Worm (Caenorhabditis elegans): ENCODE data around the gene rpl-7A.
A peak's percentile ranks its signal among the peaks of the same experiment; 100 is the strongest.

The rpl-7A gene

DNA sequence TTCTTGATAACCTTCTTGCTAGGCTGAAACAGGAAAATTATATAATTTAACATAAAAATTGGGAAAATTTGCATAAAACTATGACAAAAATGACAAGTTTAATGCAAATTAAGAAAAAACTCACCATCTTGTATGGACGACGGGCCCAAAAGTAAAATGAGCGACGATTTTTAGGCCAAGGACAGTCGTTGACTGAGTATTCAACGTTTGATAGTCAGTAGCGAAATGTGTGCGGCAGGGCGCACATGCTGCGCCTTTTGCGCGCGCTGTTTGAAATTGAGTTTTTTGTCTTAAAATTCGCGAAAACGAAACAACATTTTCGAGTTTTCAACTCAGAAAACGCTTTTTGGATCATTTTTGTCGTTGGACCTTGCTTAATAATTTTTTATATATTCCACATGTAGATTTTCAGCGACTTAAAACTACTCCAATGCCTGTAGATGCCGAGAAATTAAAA lies at the start of gene rpl-7A, which contains the start of gene set-21 (continued):
- peak; percentile 77 for TF ChIP-seq lin-15B (tag; optimal IDR thresholded peaks at IDR 0.05)
- TF ChIP-seq nhr-48 (tag; optimal IDR thresholded peaks at IDR 0.05), result peak; percentile 84
- TF ChIP-seq vab-7 (GFP tag; IDR thresholded peaks at IDR 0.05), result peak; percentile 93
- no peak for TF ChIP-seq ama-1 (optimal IDR thresholded peaks at IDR 0.05)

DNA sequence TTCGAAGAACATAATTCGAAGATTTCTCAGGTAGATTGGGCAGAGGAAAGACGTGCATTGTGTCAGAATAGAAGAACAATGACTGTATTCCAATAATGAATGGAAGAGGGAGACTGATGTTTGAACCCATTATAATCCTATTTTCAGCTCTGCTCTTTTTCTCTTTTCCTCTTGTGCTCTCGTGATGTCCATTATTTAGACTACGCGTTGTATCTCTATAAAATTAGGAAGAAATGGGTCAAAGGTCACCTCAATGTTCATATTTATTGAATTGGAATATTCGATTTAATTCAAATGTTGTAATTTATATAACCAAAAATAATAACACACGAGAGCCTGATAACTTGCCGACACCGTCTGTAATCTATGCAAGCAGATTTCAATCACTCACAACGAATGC lies 48.8 kb upstream of the rpl-7A start, which contains the start of gene fbxb-74:
fbxb-74 (minus strand) TSS at position 101 of the 400 bp plus-strand sequence.
- no peak for TF ChIP-seq ceh-62 (tag; optimal IDR thresholded peaks at IDR 0.05)
- no peak for TF ChIP-seq lin-15B (tag; optimal IDR thresholded peaks at IDR 0.05)
- no peak for TF ChIP-seq nhr-11 (tag; optimal IDR thresholded peaks at IDR 0.05)
- TF ChIP-seq F44E2.7 (GFP tag; IDR thresholded peaks at IDR 0.05), result no peak
- no peak for TF ChIP-seq aha-1 (tag)
- TF ChIP-seq ZK337.2 (GFP tag; IDR thresholded peaks at IDR 0.05), result no peak
- no peak for TF ChIP-seq dmd-8 (GFP tag; IDR thresholded peaks at IDR 0.05)
- TF ChIP-seq nhr-28 (tag; optimal IDR thresholded peaks at IDR 0.05), result no peak
- no peak for TF ChIP-seq hlh-11 (tag; optimal IDR thresholded peaks at IDR 0.05)
- TF ChIP-seq lim-7 (GFP tag; IDR thresholded peaks at IDR 0.05), result no peak

DNA sequence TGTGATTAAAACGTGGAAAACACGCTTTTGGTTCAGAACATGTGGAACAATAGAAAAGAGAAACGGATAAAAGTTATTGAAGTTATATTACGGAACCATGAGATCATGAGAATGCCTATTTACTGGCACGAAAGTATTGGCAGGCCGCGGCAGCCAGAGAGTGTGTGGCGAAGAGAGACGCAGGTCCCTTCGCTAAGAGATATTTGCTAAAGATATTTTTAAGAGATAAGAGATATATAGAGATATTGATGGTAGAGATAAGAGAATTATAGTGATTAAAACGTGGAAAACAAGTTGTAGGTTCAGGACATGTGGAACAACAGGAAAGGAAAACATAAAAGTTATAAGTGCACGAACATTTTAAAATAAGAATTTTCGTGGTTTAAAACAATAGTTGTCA lies 47.4 kb upstream of the rpl-7A start:
- TF ChIP-seq nhr-42 (GFP tag; IDR thresholded peaks at IDR 0.05), result no peak
- TF ChIP-seq lir-3 (tag; optimal IDR thresholded peaks at IDR 0.05), result no peak
- TF ChIP-seq hmg-1.1 (GFP tag; IDR thresholded peaks at IDR 0.05), result no peak
- TF ChIP-seq ZK546.5 (tag; optimal IDR thresholded peaks at IDR 0.05), result no peak
- TF ChIP-seq gei-8 (GFP tag; optimal IDR thresholded peaks at IDR 0.05), result no peak
- no peak for TF ChIP-seq zfp-3 (GFP tag; conservative IDR thresholded peaks at IDR 0.05)
- TF ChIP-seq ztf-11 (tag; optimal IDR thresholded peaks at IDR 0.05), result no peak
- no peak for TF ChIP-seq Y48G9A.11 (GFP tag; IDR thresholded peaks at IDR 0.05)
- no peak for TF ChIP-seq snpc-4 (tag; optimal IDR thresholded peaks at IDR 0.05)
- TF ChIP-seq php-3 (GFP tag; IDR thresholded peaks at IDR 0.05), result no peak
- no peak for TF ChIP-seq lin-38 (GFP tag; IDR thresholded peaks at IDR 0.05)
- no peak for TF ChIP-seq Y105C5A.15 (GFP tag; IDR thresholded peaks at IDR 0.05)
- TF ChIP-seq daf-16 (GFP tag; optimal IDR thresholded peaks at IDR 0.05), result no peak
- TF ChIP-seq daf-16 (tag; optimal IDR thresholded peaks at IDR 0.05), result no peak
- TF ChIP-seq egl-43 (GFP tag; IDR thresholded peaks at IDR 0.05), result no peak

ce11 chrIV:4434441-4435084 lies 44.2 kb upstream of the rpl-7A start, which contains the start of the genes R08C7.8 and R08C7.4:
Gene R08C7.8, minus strand, starts transcription at chrIV:4434541.
Gene R08C7.4, plus strand, starts transcription at chrIV:4435034.
- TF ChIP-seq daf-12 (tag; optimal IDR thresholded peaks at IDR 0.05) (no peak), snpc-4 (tag; optimal IDR thresholded peaks at IDR 0.05) (no peak), ceh-82 (tag; optimal IDR thresholded peaks at IDR 0.05) (no peak), F44E2.7 (GFP tag; IDR thresholded peaks at IDR 0.05) (no peak), unc-39 (tag; optimal IDR thresholded peaks at IDR 0.05) (no peak), mxl-3 (GFP tag; optimal IDR thresholded peaks at IDR 0.05) (no peak), egl-43 (GFP tag; IDR thresholded peaks at IDR 0.05) (no peak), T26A8.4 (GFP tag; IDR thresholded peaks at IDR 0.05) (no peak), nhr-25 (tag; optimal IDR thresholded peaks at IDR 0.05; ENCODE audit: borderline replicate concordance, insufficient read depth) (no peak), aly-2 (tag; optimal IDR thresholded peaks at IDR 0.05) (no peak), ama-1 (optimal IDR thresholded peaks at IDR 0.05) (no peak), nhr-237 (tag; optimal IDR thresholded peaks at IDR 0.05) (no peak)
